Fruit fly (Drosophila melanogaster) whole organism, embryonic: ENCODE measurements around the gene CG42811.
A peak's percentile ranks its signal among the peaks of the same experiment; 100 is the strongest.

Experiments
- Aef1 ChIP-seq: fragments of 200-800 bp; sonication (Bioruptor generic); IDR thresholded peaks from 3 replicates; pipeline ENCODE4 v1.3.6; 2022; ENCODE audit warnings: missing biosample characterization, missing genetic modification characterization
- BtbVII ChIP-seq: fragments of 200-800 bp; sonication (Bioruptor generic); optimal IDR thresholded peaks from 3 replicates; lab custom pipeline; 2017; ENCODE audit warnings: missing biosample characterization, mild to moderate bottlenecking, missing genetic modification characterization
- C15 ChIP-seq: fragments of 200-800 bp; sonication (Bioruptor generic); IDR thresholded peaks from 3 replicates; pipeline ENCODE4 v1.3.6; 2022; ENCODE audit warnings: missing biosample characterization, missing genetic modification characterization
- CG11398 ChIP-seq: fragments of 200-800 bp; sonication (Bioruptor generic); optimal IDR thresholded peaks from 2 replicates; lab custom pipeline; 2016; ENCODE audit warnings: missing biosample characterization, missing genetic modification characterization
- CG1233 ChIP-seq: fragments of 200-800 bp; sonication (Bioruptor generic); optimal IDR thresholded peaks from 4 replicates; lab custom pipeline; 2018; ENCODE audit warnings: missing biosample characterization, mild to moderate bottlenecking, missing genetic modification characterization
- CG13424 ChIP-seq: fragments of 200-800 bp; sonication (Bioruptor generic); optimal IDR thresholded peaks from 2 replicates; lab custom pipeline; 2019; ENCODE audit warnings: missing biosample characterization, mild to moderate bottlenecking, missing genetic modification characterization, moderate library complexity
- CG13894 ChIP-seq: fragments of 200-800 bp; sonication (Bioruptor generic); optimal IDR thresholded peaks from 3 replicates; lab custom pipeline; 2018; ENCODE audit warnings: missing biosample characterization, mild to moderate bottlenecking, missing genetic modification characterization, moderate library complexity
- CG14014 ChIP-seq: fragments of 200-800 bp; sonication (Bioruptor generic); IDR thresholded peaks from 2 replicates; pipeline ENCODE4 v1.3.6; 2022; ENCODE audit warnings: missing biosample characterization, missing genetic modification characterization
- CG14441 ChIP-seq: fragments of 200-800 bp; sonication (Bioruptor generic); IDR thresholded peaks from 2 replicates; pipeline ENCODE4 v1.3.6; 2022; ENCODE audit warnings: missing biosample characterization, missing genetic modification characterization
- CG33557 ChIP-seq: fragments of 200-800 bp; sonication (Bioruptor generic); optimal IDR thresholded peaks from 2 replicates; lab custom pipeline; 2019; ENCODE audit warnings: missing biosample characterization, mild to moderate bottlenecking, missing genetic modification characterization, moderate library complexity
- CG3995 ChIP-seq: fragments of 200-800 bp; sonication (Bioruptor generic); optimal IDR thresholded peaks from 3 replicates; lab custom pipeline; 2016; ENCODE audit warnings: missing biosample characterization, missing genetic modification characterization
- CG42726 ChIP-seq: fragments of 200-800 bp; sonication (Bioruptor generic); IDR thresholded peaks from 2 replicates; pipeline ENCODE4 v1.3.6; 2022; ENCODE audit warnings: missing biosample characterization, missing genetic modification characterization; ENCODE audit not compliant: partially characterized antibody
- CG4707 ChIP-seq: fragments of 200-800 bp; sonication (Bioruptor generic); optimal IDR thresholded peaks from 2 replicates; lab custom pipeline; 2018; ENCODE audit warnings: missing biosample characterization, mild to moderate bottlenecking, missing genetic modification characterization, moderate library complexity
- CG5180 ChIP-seq: fragments of 200-800 bp; sonication (Bioruptor generic); optimal IDR thresholded peaks from 3 replicates; lab custom pipeline; 2017; ENCODE audit warnings: missing biosample characterization, missing genetic modification characterization, mild to moderate bottlenecking, moderate library complexity, missing genetic modification reagents
- CG6654 ChIP-seq: fragments of 200-800 bp; sonication (Bioruptor generic); optimal IDR thresholded peaks from 2 replicates; lab custom pipeline; 2017; ENCODE audit warnings: missing biosample characterization, mild to moderate bottlenecking, missing genetic modification characterization
- CG6683 ChIP-seq: fragments of 200-800 bp; sonication (Bioruptor generic); optimal IDR thresholded peaks from 2 replicates; lab custom pipeline; 2017; ENCODE audit warnings: missing biosample characterization, mild to moderate bottlenecking, missing genetic modification characterization, missing genetic modification reagents
- CG7357 ChIP-seq: fragments of 200-800 bp; sonication (Bioruptor generic); IDR thresholded peaks from 3 replicates; pipeline ENCODE4 v1.3.6; 2022; ENCODE audit warnings: missing biosample characterization, missing genetic modification characterization
- CHES-1-like ChIP-seq: fragments of 200-800 bp; sonication (Bioruptor generic); optimal IDR thresholded peaks from 2 replicates; lab custom pipeline; 2016; ENCODE audit warnings: missing biosample characterization, missing genetic modification characterization
- Dad ChIP-seq: fragments of 200-800 bp; sonication (Bioruptor generic); optimal IDR thresholded peaks from 3 replicates; lab custom pipeline; 2016; ENCODE audit warnings: missing biosample characterization, missing genetic modification characterization
- Deaf1 ChIP-seq: fragments of 200-800 bp; optimal IDR thresholded peaks from 3 replicates; lab custom pipeline; 2019; ENCODE audit warnings: missing biosample characterization, mild to moderate bottlenecking, missing genetic modification characterization, moderate library complexity
- Drgx ChIP-seq: fragments of 200-800 bp; sonication (Bioruptor generic); IDR thresholded peaks from 2 replicates; pipeline ENCODE4 v1.3.6; 2022; ENCODE audit warnings: missing biosample characterization, missing genetic modification characterization
- E2f2 ChIP-seq: fragments of 200-800 bp; sonication (Bioruptor generic); IDR thresholded peaks from 2 replicates; pipeline ENCODE4 v1.3.6; 2022; ENCODE audit warnings: missing biosample characterization, missing genetic modification characterization
- Fer3 ChIP-seq: fragments of 200-800 bp; sonication (Bioruptor generic); optimal IDR thresholded peaks from 2 replicates; lab custom pipeline; 2018; ENCODE audit warnings: missing biosample characterization, mild to moderate bottlenecking, missing genetic modification characterization, moderate library complexity
- HHEX ChIP-seq: fragments of 200-800 bp; sonication (Bioruptor generic); optimal IDR thresholded peaks from 3 replicates; lab custom pipeline; 2017; ENCODE audit warnings: missing biosample characterization, mild to moderate bottlenecking, missing genetic modification characterization, missing genetic modification reagents
- Lhr ChIP-seq: fragments of 200-800 bp; sonication (Bioruptor generic); optimal IDR thresholded peaks from 3 replicates; lab custom pipeline; 2017; ENCODE audit warnings: mild to moderate bottlenecking, missing biosample characterization, missing genetic modification reagents, missing genetic modification characterization
- Mes4 ChIP-seq: fragments of 200-800 bp; sonication (Bioruptor generic); optimal IDR thresholded peaks from 2 replicates; lab custom pipeline; 2016; ENCODE audit warnings: missing biosample characterization, missing genetic modification characterization
- Neu2 ChIP-seq: fragments of 200-800 bp; sonication (Bioruptor generic); optimal IDR thresholded peaks from 3 replicates; lab custom pipeline; 2016; ENCODE audit warnings: missing biosample characterization, missing genetic modification characterization, borderline replicate concordance
- Nf-YA ChIP-seq: fragments of 200-800 bp; sonication (Bioruptor generic); IDR thresholded peaks from 2 replicates; pipeline ENCODE4 v1.3.6; 2022; ENCODE audit warnings: missing biosample characterization, missing genetic modification characterization
- Oli ChIP-seq: fragments of 200-800 bp; sonication (Bioruptor generic); optimal IDR thresholded peaks from 2 replicates; lab custom pipeline; 2018; ENCODE audit warnings: missing biosample characterization, mild to moderate bottlenecking, missing genetic modification characterization, moderate library complexity
- Sox100B ChIP-seq: fragments of 200-800 bp; sonication (Bioruptor generic); optimal IDR thresholded peaks from 3 replicates; lab custom pipeline; 2018; ENCODE audit warnings: missing biosample characterization, mild to moderate bottlenecking, missing genetic modification characterization
- Tbp ChIP-seq: fragments of >200 bp; optimal IDR thresholded peaks from 2 replicates; lab custom pipeline; 2018; ENCODE audit warnings: missing biosample characterization, missing genetic modification characterization
- ab ChIP-seq: fragments of 200-800 bp; sonication (Bioruptor generic); optimal IDR thresholded peaks from 2 replicates; lab custom pipeline; 2016; ENCODE audit warnings: missing biosample characterization, missing genetic modification characterization
- caup ChIP-seq: fragments of 200-800 bp; sonication (Bioruptor generic); optimal IDR thresholded peaks from 3 replicates; lab custom pipeline; 2017; ENCODE audit warnings: missing biosample characterization, mild to moderate bottlenecking, missing genetic modification characterization, moderate library complexity; ENCODE audit not compliant: severe bottlenecking
- cg ChIP-seq: fragments of 200-800 bp; sonication (Bioruptor generic); optimal IDR thresholded peaks from 3 replicates; lab custom pipeline; 2019; ENCODE audit warnings: missing biosample characterization, mild to moderate bottlenecking, missing genetic modification characterization, moderate library complexity
- ci ChIP-seq: fragments of 200-800 bp; sonication (Bioruptor generic); IDR thresholded peaks from 3 replicates; pipeline ENCODE4 v1.3.6; 2022; ENCODE audit warnings: missing biosample characterization, missing genetic modification characterization
- da ChIP-seq: fragments of 200-800 bp; sonication (Bioruptor generic); optimal IDR thresholded peaks from 2 replicates; lab custom pipeline; 2016; ENCODE audit warnings: missing biosample characterization, missing genetic modification characterization
- ewg ChIP-seq: fragments of 200-800 bp; sonication (Bioruptor generic); optimal IDR thresholded peaks from 3 replicates; lab custom pipeline; 2017; ENCODE audit warnings: mild to moderate bottlenecking, missing biosample characterization, missing genetic modification reagents, missing genetic modification characterization
- eyg ChIP-seq: fragments of 200-800 bp; sonication (Bioruptor generic); optimal IDR thresholded peaks from 3 replicates; lab custom pipeline; 2016; ENCODE audit warnings: missing biosample characterization, missing genetic modification characterization
- fd96Cb ChIP-seq: fragments of 200-800 bp; sonication (Bioruptor generic); optimal IDR thresholded peaks from 2 replicates; lab custom pipeline; 2018; ENCODE audit warnings: missing biosample characterization, mild to moderate bottlenecking, missing genetic modification characterization, moderate library complexity
- lab ChIP-seq: fragments of 200-800 bp; sonication (Bioruptor generic); optimal IDR thresholded peaks from 3 replicates; lab custom pipeline; 2017; ENCODE audit warnings: missing biosample characterization, missing genetic modification characterization, mild to moderate bottlenecking, moderate library complexity, missing genetic modification reagents
- nerfin-2 ChIP-seq: fragments of 200-800 bp; sonication (Bioruptor generic); IDR thresholded peaks from 2 replicates; pipeline ENCODE4 v1.3.6; 2022; ENCODE audit warnings: missing biosample characterization, missing genetic modification characterization; ENCODE audit not compliant: partially characterized antibody
- nmo ChIP-seq: fragments of 200-800 bp; sonication (Bioruptor generic); optimal IDR thresholded peaks from 2 replicates; lab custom pipeline; 2018; ENCODE audit warnings: missing biosample characterization, mild to moderate bottlenecking, missing genetic modification characterization, moderate library complexity
- oc ChIP-seq: fragments of 200-800 bp; sonication (Bioruptor generic); optimal IDR thresholded peaks from 2 replicates; lab custom pipeline; 2018; ENCODE audit warnings: missing biosample characterization, mild to moderate bottlenecking, missing genetic modification characterization, moderate library complexity
- odd ChIP-seq: fragments of 200-800 bp; sonication (Bioruptor generic); optimal IDR thresholded peaks from 2 replicates; lab custom pipeline; 2017; ENCODE audit warnings: missing biosample characterization, mild to moderate bottlenecking, missing genetic modification characterization
- pfk ChIP-seq: fragments of 200-800 bp; sonication (Bioruptor generic); optimal IDR thresholded peaks from 2 replicates; lab custom pipeline; 2018; ENCODE audit warnings: missing biosample characterization, mild to moderate bottlenecking, missing genetic modification characterization, moderate library complexity
- sr ChIP-seq: fragments of 200-800 bp; sonication (Bioruptor generic); IDR thresholded peaks from 3 replicates; pipeline ENCODE4 v1.3.6; 2022; ENCODE audit warnings: missing biosample characterization, missing genetic modification characterization
- tio ChIP-seq: fragments of 200-800 bp; sonication (Bioruptor generic); optimal IDR thresholded peaks from 2 replicates; lab custom pipeline; 2017; ENCODE audit warnings: missing biosample characterization, missing genetic modification characterization, inconsistent platforms
- zfh1 ChIP-seq: fragments of 200-800 bp; sonication (Bioruptor generic); IDR thresholded peaks from 3 replicates; pipeline ENCODE4 v1.3.6; 2022; ENCODE audit warnings: missing biosample characterization, missing genetic modification characterization

The CG42811 gene

dm6 chr3R:24318217-24319082 lies 48.6 kb downstream of the CG42811 start, which contains the start of the genes Nab2 and BRWD3:
Nab2 (minus strand) TSS chr3R:24318419.
BRWD3 (plus strand) TSS chr3R:24319000.
- no peak for TF ChIP-seq Deaf1 (tag; lab: Kevin White, UChicago)
- TF ChIP-seq cg (GFP tag; lab: Kevin White, UChicago), result no peak
- TF ChIP-seq CG4707 (GFP tag; lab: Kevin White, UChicago), result no peak
- TF ChIP-seq Lhr, result no peak
- no peak for TF ChIP-seq Neu2 (GFP tag; lab: Kevin White, UChicago)
- peak; percentile 51; the same call in 1 of the 2 replicates for TF ChIP-seq CG14014 (GFP tag; lab: Robert Waterston, UW)
- TF ChIP-seq eyg (GFP tag; lab: Kevin White, UChicago), result no peak
- 0 out of 3 replicates have a peak, but pooled peaks have one; percentile 37 for TF ChIP-seq zfh1 (GFP tag; lab: Robert Waterston, UW)
- TF ChIP-seq oc, result no peak
- TF ChIP-seq lab (GFP tag; lab: Kevin White, UChicago), result no peak
- no peak for TF ChIP-seq BtbVII (GFP tag; lab: Kevin White, UChicago)
- TF ChIP-seq CG5180 (GFP tag; lab: Kevin White, UChicago), result no peak
- no peak for TF ChIP-seq tio (GFP tag; lab: Kevin White, UChicago)
- TF ChIP-seq CHES-1-like (GFP tag; lab: Kevin White, UChicago), result no peak
- TF ChIP-seq Sox100B, result no peak
- TF ChIP-seq CG13424 (tag; lab: Kevin White, UChicago), result peak; percentile 57
- TF ChIP-seq Fer3, result no peak
- no peak for TF ChIP-seq CG3995 (GFP tag; lab: Kevin White, UChicago)
- TF ChIP-seq CG1233 (GFP tag; lab: Kevin White, UChicago), result no peak
- TF ChIP-seq pfk, result no peak
- TF ChIP-seq CG11398 (GFP tag; lab: Kevin White, UChicago), result no peak
- TF ChIP-seq ab (GFP tag; lab: Kevin White, UChicago), result no peak
- TF ChIP-seq Mes4 (GFP tag; lab: Kevin White, UChicago), result no peak
- no peak for TF ChIP-seq ewg (GFP tag; lab: Kevin White, UChicago)
- TF ChIP-seq CG13894 (tag; lab: Kevin White, UChicago), result no peak
- no peak for TF ChIP-seq Tbp
- TF ChIP-seq Dad, result no peak
- no peak for TF ChIP-seq sr (GFP tag; lab: Robert Waterston, UW)
- TF ChIP-seq Aef1, result peak; percentile 24; the same call in 1 of the 3 replicates
- TF ChIP-seq E2f2 (GFP tag; lab: Robert Waterston, UW), result peak; percentile 57
- TF ChIP-seq odd (GFP tag; lab: Kevin White, UChicago), result no peak
- TF ChIP-seq Drgx (GFP tag; lab: Robert Waterston, UW), result no peak
- no peak for TF ChIP-seq CG33557 (GFP tag; lab: Kevin White, UChicago)
- TF ChIP-seq fd96Cb (tag; lab: Kevin White, UChicago), result peak; percentile 21
- peak; percentile 40; the same call in 1 of the 2 replicates for TF ChIP-seq CG14441
- TF ChIP-seq Nf-YA (GFP tag; lab: Robert Waterston, UW), result no peak
- no peak for TF ChIP-seq CG6683 (GFP tag; lab: Kevin White, UChicago)
- peak; percentile 70 for TF ChIP-seq nmo (GFP tag; lab: Kevin White, UChicago)
- no peak for TF ChIP-seq da (GFP tag; lab: Kevin White, UChicago)
- no peak for TF ChIP-seq C15 (GFP tag; lab: Robert Waterston, UW)
- TF ChIP-seq Oli (tag; lab: Kevin White, UChicago), result no peak
- no peak for TF ChIP-seq caup (GFP tag; lab: Kevin White, UChicago)
- no peak for TF ChIP-seq CG6654 (GFP tag; lab: Kevin White, UChicago)
- no peak for TF ChIP-seq HHEX (GFP tag; lab: Kevin White, UChicago)
- peak; percentile 81 for TF ChIP-seq CG42726 (GFP tag; lab: Robert Waterston, UW)
- TF ChIP-seq nerfin-2 (GFP tag; lab: Robert Waterston, UW), result peak; percentile 48
- peak; percentile 41; the same call in 1 of the 3 replicates for TF ChIP-seq CG7357
- TF ChIP-seq ci, result peak; percentile 55; the same call in 1 of the 3 replicates
